Worm (Caenorhabditis elegans) whole organism, L3 larva: ENCODE measurements around the gene Y54G2A.72.
"Not testable (repeated sequence)": the region's sequence is repeated elsewhere in the genome, so short reads cannot be mapped to it uniquely, and the experiment has no call there.

ENCODE experiments used
- R02D3.7 ChIP-seq: fragments of 150-350 bp; optimal IDR thresholded peaks from 2 replicates; lab custom pipeline; 2014; ENCODE audit warnings: missing biosample characterization, missing genetic modification characterization
- ZK546.5 ChIP-seq: sonication (generic microtip); optimal IDR thresholded peaks from 2 replicates; lab custom pipeline; 2017; ENCODE audit warnings: missing biosample characterization, missing genetic modification characterization
- aly-2 ChIP-seq: fragments of 150-350 bp; optimal IDR thresholded peaks from 2 replicates; lab custom pipeline; 2014; ENCODE audit warnings: missing biosample characterization, missing genetic modification characterization
- ama-1 ChIP-seq: fragments of 150-350 bp; optimal IDR thresholded peaks from 2 replicates; lab custom pipeline; 2018
- ceh-16 ChIP-seq: sonication (generic microtip); optimal IDR thresholded peaks from 2 replicates; lab custom pipeline; 2017; ENCODE audit warnings: missing biosample characterization, missing genetic modification characterization
- ceh-28 ChIP-seq: fragments of 150-350 bp; optimal IDR thresholded peaks from 2 replicates; lab custom pipeline; 2014; ENCODE audit warnings: missing biosample characterization, missing genetic modification reagents, missing genetic modification characterization
- ceh-82 ChIP-seq: fragments of 150-350 bp; optimal IDR thresholded peaks from 2 replicates; lab custom pipeline; 2014; ENCODE audit warnings: missing biosample characterization, missing genetic modification characterization
- ceh-9 ChIP-seq: sonication (generic microtip); optimal IDR thresholded peaks from 2 replicates; lab custom pipeline; 2018; ENCODE audit warnings: missing biosample characterization, missing genetic modification characterization
- daf-12 ChIP-seq: fragments of 150-350 bp; optimal IDR thresholded peaks from 2 replicates; lab custom pipeline; 2014; ENCODE audit warnings: missing biosample characterization, missing genetic modification reagents, missing genetic modification characterization
- egl-27 ChIP-seq: sonication (generic microtip); optimal IDR thresholded peaks from 4 replicates; lab custom pipeline; 2017; ENCODE audit warnings: missing biosample characterization, missing genetic modification reagents, missing genetic modification characterization
- elt-2 ChIP-seq: sonication (generic microtip); optimal IDR thresholded peaks from 2 replicates; lab custom pipeline; 2016; ENCODE audit warnings: missing genetic modification reagents, mild to moderate bottlenecking, missing genetic modification characterization, missing compliant biosample characterization
- elt-3 ChIP-seq, 3 experiments: fragments of 150-350 bp in 1 of 3; sonication (generic microtip) in 2 of 3; optimal IDR thresholded peaks; 2 replicates in 2 of 3; 4 replicates in 1 of 3; lab custom pipeline; 2014 to 2017; ENCODE audit warnings: missing biosample characterization in 3 of 3, missing genetic modification characterization in 3 of 3
- eor-1 ChIP-seq, 2 experiments: fragments of 150-350 bp; optimal IDR thresholded peaks; 2 replicates each; lab custom pipeline; 2014 to 2018; ENCODE audit warnings: missing biosample characterization in 2 of 2, missing genetic modification characterization in 2 of 2
- fkh-2 ChIP-seq: fragments of 150-350 bp; optimal IDR thresholded peaks from 2 replicates; lab custom pipeline; 2014; ENCODE audit warnings: missing biosample characterization, missing genetic modification reagents, missing genetic modification characterization
- fos-1 ChIP-seq: fragments of 150-350 bp; optimal IDR thresholded peaks from 2 replicates; lab custom pipeline; 2014; ENCODE audit warnings: missing biosample characterization, missing genetic modification characterization
- hmg-11 ChIP-seq: sonication (generic microtip); optimal IDR thresholded peaks from 2 replicates; lab custom pipeline; 2016; ENCODE audit warnings: missing genetic modification characterization, missing compliant biosample characterization
- jun-1 ChIP-seq: fragments of 150-350 bp; optimal IDR thresholded peaks from 2 replicates; lab custom pipeline; 2014; ENCODE audit warnings: missing biosample characterization, missing genetic modification reagents, missing genetic modification characterization
- lin-15B ChIP-seq: fragments of 150-350 bp; optimal IDR thresholded peaks from 2 replicates; lab custom pipeline; 2014; ENCODE audit warnings: missing biosample characterization, missing genetic modification characterization
- lsy-12 ChIP-seq: sonication (generic microtip); optimal IDR thresholded peaks from 2 replicates; lab custom pipeline; 2016; ENCODE audit warnings: mild to moderate bottlenecking, missing genetic modification characterization, missing compliant biosample characterization
- mdl-1 ChIP-seq: fragments of 150-350 bp; optimal IDR thresholded peaks from 2 replicates; lab custom pipeline; 2014; ENCODE audit warnings: missing biosample characterization, missing genetic modification characterization
- mml-1 ChIP-seq: fragments of 150-350 bp; sonication (generic microtip); optimal IDR thresholded peaks from 3 replicates; lab custom pipeline; 2014; ENCODE audit warnings: missing biosample characterization, missing genetic modification characterization
- nhr-11 ChIP-seq: fragments of 150-350 bp; optimal IDR thresholded peaks from 2 replicates; lab custom pipeline; 2014; ENCODE audit warnings: missing biosample characterization, missing genetic modification characterization
- nhr-23 ChIP-seq: fragments of 150-350 bp; optimal IDR thresholded peaks from 2 replicates; lab custom pipeline; 2014; ENCODE audit warnings: missing biosample characterization, missing genetic modification reagents, missing genetic modification characterization
- nhr-237 ChIP-seq: fragments of 150-350 bp; optimal IDR thresholded peaks from 2 replicates; lab custom pipeline; 2014; ENCODE audit warnings: missing biosample characterization, missing genetic modification characterization
- nhr-28 ChIP-seq: fragments of 150-350 bp; optimal IDR thresholded peaks from 2 replicates; lab custom pipeline; 2014; ENCODE audit warnings: missing biosample characterization, missing genetic modification characterization
- nhr-43 ChIP-seq: sonication (generic microtip); optimal IDR thresholded peaks from 2 replicates; lab custom pipeline; 2016; ENCODE audit warnings: mild to moderate bottlenecking, missing genetic modification characterization, missing compliant biosample characterization; ENCODE audit not compliant: poor library complexity, severe bottlenecking
- nhr-67 ChIP-seq: fragments of 150-350 bp; optimal IDR thresholded peaks from 2 replicates; lab custom pipeline; 2014; ENCODE audit warnings: missing biosample characterization, missing genetic modification characterization
- nhr-76 ChIP-seq: fragments of 150-350 bp; sonication (generic microtip); optimal IDR thresholded peaks from 5 replicates; lab custom pipeline; 2014; ENCODE audit warnings: missing biosample characterization, missing genetic modification characterization
- nhr-77 ChIP-seq: fragments of 150-350 bp; optimal IDR thresholded peaks from 2 replicates; lab custom pipeline; 2014; ENCODE audit warnings: missing biosample characterization, missing genetic modification characterization
- pqm-1 ChIP-seq: fragments of 150-350 bp; optimal IDR thresholded peaks from 2 replicates; lab custom pipeline; 2017; ENCODE audit warnings: missing biosample characterization, missing genetic modification characterization, inconsistent platforms
- sea-2 ChIP-seq: fragments of 150-350 bp; sonication (generic microtip); optimal IDR thresholded peaks from 4 replicates; lab custom pipeline; 2014; ENCODE audit warnings: missing biosample characterization, missing genetic modification reagents, missing genetic modification characterization
- skn-1 ChIP-seq: fragments of 150-350 bp; optimal IDR thresholded peaks from 2 replicates; lab custom pipeline; 2014; ENCODE audit warnings: missing biosample characterization, missing genetic modification characterization
- snpc-4 ChIP-seq: fragments of 150-350 bp; optimal IDR thresholded peaks from 2 replicates; lab custom pipeline; 2014; ENCODE audit warnings: missing biosample characterization, missing genetic modification characterization
- tbx-2 ChIP-seq: sonication (generic microtip); optimal IDR thresholded peaks from 2 replicates; lab custom pipeline; 2016; ENCODE audit warnings: mild to moderate bottlenecking, missing genetic modification characterization, missing compliant biosample characterization
- unc-62 ChIP-seq: fragments of 150-350 bp; sonication (generic microtip); optimal IDR thresholded peaks from 4 replicates; lab custom pipeline; 2014; ENCODE audit warnings: missing biosample characterization, missing genetic modification reagents, missing genetic modification characterization
- ztf-11 ChIP-seq: fragments of 150-350 bp; optimal IDR thresholded peaks from 2 replicates; lab custom pipeline; 2014; ENCODE audit warnings: missing biosample characterization, missing genetic modification characterization

Y54G2A.72 gene

ce11 chrIV:2777841-2778240 lies at the start of gene Y54G2A.72:
Gene Y54G2A.72 (plus strand): TSS chrIV:2778141.
- not testable (repeated sequence) for TF ChIP-seq lin-15B, snpc-4, tbx-2 (tag; lab: Kevin White, UChicago)

ce11 chrIV:2729957-2730356 lies 48.0 kb upstream of the Y54G2A.72 start, which contains the start of gene Y94H6A.2:
Gene Y94H6A.2 (plus strand): TSS chrIV:2730292.
- TF ChIP-seq ceh-28 (tag; lab: Kevin White, UChicago) (no peak), elt-2 (peak; percentile 19)
- TF ChIP-seq, all 47 proteins: peak for 1

DNA sequence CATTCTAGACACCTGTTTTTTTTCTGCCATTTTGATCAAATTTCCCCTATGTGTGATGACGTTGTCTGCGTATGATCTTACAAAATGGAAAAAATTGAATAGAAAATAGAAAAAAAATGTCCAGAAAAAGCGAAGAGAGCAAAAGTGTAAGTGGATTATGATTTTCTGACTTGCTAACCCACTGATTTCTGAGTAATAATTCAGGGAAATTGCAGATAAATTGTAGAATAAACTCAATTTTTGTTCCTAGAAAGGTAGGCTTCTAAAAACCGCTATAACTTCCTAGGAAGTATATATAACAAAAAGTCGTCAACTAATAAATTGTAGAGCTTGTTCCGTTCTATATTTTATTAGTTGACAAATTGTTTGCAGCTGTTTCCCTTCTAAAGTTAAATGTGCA lies 43.3 kb upstream of the Y54G2A.72 start:
- peak; percentile 32 for TF ChIP-seq nhr-11
- no peak for TF ChIP-seq jun-1

- TF ChIP-seq eor-1 (tag; optimal IDR thresholded peaks at IDR 0.05; lab: Kevin White, UChicago) (no peak), ceh-82 (no peak), ceh-28 (tag; lab: Kevin White, UChicago) (peak; percentile 54), aly-2 (tag; lab: Kevin White, UChicago) (no peak)
- TF ChIP-seq, all 47 proteins: peak for 1
Observed at ce11 chrIV:2736575-2736974, 41.4 kb upstream of the Y54G2A.72 start.

ce11 chrIV:2738466-2738865 lies 39.5 kb upstream of the Y54G2A.72 start:
- TF ChIP-seq eor-1 (tag; optimal IDR thresholded peaks at IDR 0.05; lab: Kevin White, UChicago) = no peak
- TF ChIP-seq ceh-82 = no peak
- no peak for TF ChIP-seq ztf-11 (tag; lab: Kevin White, UChicago)
- TF ChIP-seq sea-2 = no peak

DNA sequence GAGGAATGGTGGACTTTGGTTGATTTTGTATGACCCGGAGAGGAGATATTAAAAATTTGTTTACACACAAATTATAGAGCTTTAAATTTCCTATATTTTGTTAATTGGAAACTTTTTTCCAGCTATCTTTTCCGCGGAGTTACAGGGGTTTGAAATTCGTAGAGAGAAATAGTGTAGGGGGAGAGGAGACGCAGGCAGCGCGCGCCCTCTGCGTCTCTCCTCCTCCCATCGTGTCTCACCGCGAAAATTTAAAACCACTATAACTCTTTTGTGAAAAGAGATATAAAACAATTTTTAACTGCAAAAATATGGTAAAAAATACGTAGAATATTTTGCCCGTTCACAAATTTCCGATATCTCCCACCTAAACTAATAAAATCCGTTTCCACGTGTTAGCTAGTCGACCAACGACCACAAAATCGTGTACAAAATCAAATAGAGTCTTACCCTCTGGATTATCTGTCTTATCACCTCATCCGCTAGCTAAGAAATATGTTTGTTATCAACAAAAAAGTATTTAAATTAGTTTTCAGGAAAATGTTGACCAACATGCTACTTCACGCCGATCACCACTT lies 35.4 kb upstream of the Y54G2A.72 start, which contains the start of gene nhr-277:
Gene nhr-277 (plus strand): TSS at position 525 of the 575 bp plus-strand sequence.
- TF ChIP-seq ZK546.5 (no peak), daf-12 (tag; lab: Kevin White, UChicago) (no peak), fkh-2 (tag; lab: Kevin White, UChicago) (no peak), nhr-67 (no peak), aly-2 (tag; lab: Kevin White, UChicago) (no peak), ceh-9 (no peak), nhr-76 (no peak), hmg-11 (no peak), skn-1 (tag; lab: Kevin White, UChicago) (no peak), lsy-12 (no peak), nhr-28 (tag; lab: Kevin White, UChicago) (no peak), nhr-237 (no peak), elt-3 (tag; optimal IDR thresholded peaks at IDR 0.05; lab: Kevin White, UChicago) (no peak), mml-1 (tag; lab: Kevin White, UChicago) (no peak), elt-2 (no peak), unc-62 (GFP tag; lab: Kevin White, UChicago) (no peak), sea-2 (no peak), lin-15B (tag; lab: Kevin White, UChicago) (no peak)

DNA sequence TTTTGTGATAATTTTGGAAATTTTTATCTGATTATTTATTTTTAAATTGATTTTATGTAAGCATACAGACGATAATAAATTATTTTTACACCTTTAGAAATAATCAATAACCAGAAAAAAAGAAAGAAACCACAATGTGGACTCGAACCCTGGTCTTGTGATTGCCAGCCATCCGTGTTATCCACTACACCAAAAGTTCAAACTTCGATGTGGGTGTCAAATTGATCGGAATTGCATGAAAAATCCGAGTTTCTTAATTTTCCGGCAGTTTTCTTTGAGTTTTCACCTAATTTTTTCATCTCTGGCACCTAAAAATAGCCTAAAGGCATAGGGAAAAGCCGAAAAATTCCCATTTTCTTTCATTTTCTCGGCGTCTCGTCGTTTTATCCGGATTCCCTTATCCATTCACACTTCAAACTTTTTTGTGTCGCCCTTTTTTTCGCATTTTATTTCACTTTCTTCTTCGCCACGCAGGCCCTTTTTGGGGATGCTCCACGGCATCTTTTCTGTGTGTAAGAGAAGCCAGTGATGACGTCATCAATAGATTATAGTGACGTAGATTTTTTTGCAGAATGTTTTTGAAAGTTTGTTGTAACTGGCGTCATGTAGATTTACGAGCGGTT lies 30.4 kb upstream of the Y54G2A.72 start:
- TF ChIP-seq nhr-77 (no peak), ama-1 (lab: Kevin White, UChicago) (no peak), ceh-16 (tag; lab: Kevin White, UChicago) (no peak), R02D3.7 (tag; lab: Kevin White, UChicago) (no peak), lin-15B (tag; lab: Kevin White, UChicago) (no peak), aly-2 (tag; lab: Kevin White, UChicago) (no peak), lsy-12 (no peak), daf-12 (tag; lab: Kevin White, UChicago) (no peak), nhr-43 (tag; lab: Kevin White, UChicago) (no peak), ztf-11 (tag; lab: Kevin White, UChicago) (no peak), jun-1 (no peak), egl-27 (tag; lab: Kevin White, UChicago) (no peak), mdl-1 (tag; lab: Kevin White, UChicago) (no peak), pqm-1 (tag; lab: Kevin White, UChicago) (no peak), nhr-67 (no peak), fos-1 (no peak), ceh-9 (no peak), snpc-4 (tag; lab: Kevin White, UChicago) (no peak), nhr-23 (tag; lab: Kevin White, UChicago) (no peak)
